Fruit fly (Drosophila melanogaster) Kc167 (cell line): Measurements from ENCODE around the gene SLIRP2.

ENCODE experiments used
- Myc ChIP-seq: fragments of >200 bp; optimal IDR thresholded peaks from 2 replicates; lab custom pipeline; 2017; ENCODE audit warnings: missing external identifiers
- psq ChIP-seq: fragments of >200 bp; optimal IDR thresholded peaks from 2 replicates; lab custom pipeline; 2017; ENCODE audit warnings: missing external identifiers
- ttk ChIP-seq: sonication (Bioruptor generic); optimal IDR thresholded peaks from 2 replicates; lab custom pipeline; 2017; ENCODE audit warnings: missing external identifiers

DNA sequence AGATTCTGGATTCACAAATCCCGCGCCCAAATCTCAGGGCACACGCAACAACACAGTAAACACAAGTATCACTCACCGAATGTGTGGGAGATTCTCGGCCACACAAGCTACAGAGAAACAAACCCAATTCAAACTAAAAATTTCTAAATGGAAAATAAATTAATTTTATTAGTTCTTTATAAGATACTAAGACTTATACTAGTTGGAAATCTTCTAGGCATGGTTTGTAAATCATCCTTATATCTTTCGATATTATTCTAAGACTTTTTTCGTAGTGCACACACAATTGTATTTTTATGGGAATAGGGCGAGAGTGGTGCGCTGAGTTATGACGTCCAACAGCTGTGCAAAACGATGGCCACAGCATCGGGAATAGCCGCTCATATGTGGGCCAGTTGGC, 31.8 kb upstream of the SLIRP2 start:
- TF ChIP-seq Myc (lab: Kevin White, UChicago) (no peak), psq (no peak), ttk (lab: Kevin White, UChicago) (no peak)
